Worm (Caenorhabditis elegans) whole organism, L3 larva: Measurements from ENCODE around the gene Y6D1A.2.

Experiments used
- ama-1 ChIP-seq: fragments of 150-350 bp; optimal IDR thresholded peaks from 2 replicates; lab custom pipeline; 2018
- ceh-16 ChIP-seq: sonication (generic microtip); optimal IDR thresholded peaks from 2 replicates; lab custom pipeline; 2017; ENCODE audit warnings: missing biosample characterization, missing genetic modification characterization
- ceh-28 ChIP-seq: fragments of 150-350 bp; optimal IDR thresholded peaks from 2 replicates; lab custom pipeline; 2014; ENCODE audit warnings: missing biosample characterization, missing genetic modification reagents, missing genetic modification characterization
- ceh-9 ChIP-seq: sonication (generic microtip); optimal IDR thresholded peaks from 2 replicates; lab custom pipeline; 2018; ENCODE audit warnings: missing biosample characterization, missing genetic modification characterization
- daf-12 ChIP-seq: fragments of 150-350 bp; optimal IDR thresholded peaks from 2 replicates; lab custom pipeline; 2014; ENCODE audit warnings: missing biosample characterization, missing genetic modification reagents, missing genetic modification characterization
- egl-27 ChIP-seq: sonication (generic microtip); optimal IDR thresholded peaks from 4 replicates; lab custom pipeline; 2017; ENCODE audit warnings: missing biosample characterization, missing genetic modification reagents, missing genetic modification characterization
- elt-1 ChIP-seq: fragments of 150-350 bp; optimal IDR thresholded peaks from 2 replicates; lab custom pipeline; 2014; ENCODE audit warnings: missing biosample characterization, missing genetic modification characterization
- elt-2 ChIP-seq: sonication (generic microtip); optimal IDR thresholded peaks from 2 replicates; lab custom pipeline; 2016; ENCODE audit warnings: missing genetic modification reagents, mild to moderate bottlenecking, missing genetic modification characterization, missing compliant biosample characterization
- fkh-10 ChIP-seq: sonication (generic microtip); optimal IDR thresholded peaks from 2 replicates; lab custom pipeline; 2017; ENCODE audit warnings: missing biosample characterization, missing genetic modification reagents, missing genetic modification characterization
- fkh-2 ChIP-seq: fragments of 150-350 bp; optimal IDR thresholded peaks from 2 replicates; lab custom pipeline; 2014; ENCODE audit warnings: missing biosample characterization, missing genetic modification reagents, missing genetic modification characterization
- jun-1 ChIP-seq: fragments of 150-350 bp; optimal IDR thresholded peaks from 2 replicates; lab custom pipeline; 2014; ENCODE audit warnings: missing biosample characterization, missing genetic modification reagents, missing genetic modification characterization
- lin-39 ChIP-seq: fragments of 150-350 bp; optimal IDR thresholded peaks from 2 replicates; lab custom pipeline; 2018; ENCODE audit warnings: missing biosample characterization, missing genetic modification reagents, missing genetic modification characterization
- mdl-1 ChIP-seq: fragments of 150-350 bp; optimal IDR thresholded peaks from 2 replicates; lab custom pipeline; 2014; ENCODE audit warnings: missing biosample characterization, missing genetic modification characterization
- mml-1 ChIP-seq: fragments of 150-350 bp; sonication (generic microtip); optimal IDR thresholded peaks from 3 replicates; lab custom pipeline; 2014; ENCODE audit warnings: missing biosample characterization, missing genetic modification characterization
- nfya-1 ChIP-seq: sonication (generic microtip); optimal IDR thresholded peaks from 2 replicates; lab custom pipeline; 2017; ENCODE audit warnings: missing genetic modification characterization, mild to moderate bottlenecking, missing compliant biosample characterization, antibody characterized with exemption, moderate library complexity; ENCODE audit not compliant: insufficient read depth
- nhr-11 ChIP-seq: fragments of 150-350 bp; optimal IDR thresholded peaks from 2 replicates; lab custom pipeline; 2014; ENCODE audit warnings: missing biosample characterization, missing genetic modification characterization
- nhr-12 ChIP-seq: fragments of 150-350 bp; optimal IDR thresholded peaks from 2 replicates; lab custom pipeline; 2014; ENCODE audit warnings: missing biosample characterization, missing genetic modification characterization
- nhr-23 ChIP-seq: fragments of 150-350 bp; optimal IDR thresholded peaks from 2 replicates; lab custom pipeline; 2014; ENCODE audit warnings: missing biosample characterization, missing genetic modification reagents, missing genetic modification characterization
- nhr-237 ChIP-seq: fragments of 150-350 bp; optimal IDR thresholded peaks from 2 replicates; lab custom pipeline; 2014; ENCODE audit warnings: missing biosample characterization, missing genetic modification characterization
- nhr-67 ChIP-seq: fragments of 150-350 bp; optimal IDR thresholded peaks from 2 replicates; lab custom pipeline; 2014; ENCODE audit warnings: missing biosample characterization, missing genetic modification characterization
- nhr-76 ChIP-seq: fragments of 150-350 bp; sonication (generic microtip); optimal IDR thresholded peaks from 5 replicates; lab custom pipeline; 2014; ENCODE audit warnings: missing biosample characterization, missing genetic modification characterization
- nhr-77 ChIP-seq: fragments of 150-350 bp; optimal IDR thresholded peaks from 2 replicates; lab custom pipeline; 2014; ENCODE audit warnings: missing biosample characterization, missing genetic modification characterization
- pha-4 ChIP-seq: fragments of 150-350 bp; optimal IDR thresholded peaks from 2 replicates; lab custom pipeline; 2014; ENCODE audit warnings: missing biosample characterization, missing genetic modification reagents, missing genetic modification characterization
- sea-2 ChIP-seq: fragments of 150-350 bp; sonication (generic microtip); optimal IDR thresholded peaks from 4 replicates; lab custom pipeline; 2014; ENCODE audit warnings: missing biosample characterization, missing genetic modification reagents, missing genetic modification characterization
- tbx-2 ChIP-seq: sonication (generic microtip); optimal IDR thresholded peaks from 2 replicates; lab custom pipeline; 2016; ENCODE audit warnings: mild to moderate bottlenecking, missing genetic modification characterization, missing compliant biosample characterization
- unc-39 ChIP-seq: sonication (generic microtip); optimal IDR thresholded peaks from 4 replicates; lab custom pipeline; 2017; ENCODE audit warnings: missing biosample characterization, missing genetic modification characterization
- unc-62 ChIP-seq: fragments of 150-350 bp; sonication (generic microtip); optimal IDR thresholded peaks from 4 replicates; lab custom pipeline; 2014; ENCODE audit warnings: missing biosample characterization, missing genetic modification reagents, missing genetic modification characterization
- ztf-11 ChIP-seq: fragments of 150-350 bp; optimal IDR thresholded peaks from 2 replicates; lab custom pipeline; 2014; ENCODE audit warnings: missing biosample characterization, missing genetic modification characterization

Y6D1A.2 gene

DNA sequence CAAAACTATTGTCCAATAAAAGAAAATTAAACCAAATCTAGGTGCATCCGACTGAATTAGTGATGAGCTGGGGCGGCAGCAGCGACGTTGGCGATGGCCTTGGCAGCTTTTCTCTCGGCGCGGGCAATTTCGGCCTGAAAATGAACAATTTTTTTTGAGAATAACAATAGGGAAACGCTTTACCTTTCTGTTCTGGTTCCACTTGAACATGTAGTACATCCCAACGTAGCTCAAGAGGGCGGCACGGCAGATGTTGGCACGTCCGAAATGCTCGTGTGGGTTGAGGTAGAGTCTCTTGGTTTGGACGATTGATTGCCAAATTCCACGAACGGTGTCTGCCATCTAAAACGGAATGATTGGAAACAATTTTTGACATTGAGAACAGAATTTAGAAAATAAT lies 45.5 kb downstream of the Y6D1A.2 start, which contains the start of gene F44E5.1:
F44E5.1 (minus strand) TSS at position 342 of the 400 bp plus-strand sequence.
- TF ChIP-seq ceh-28 (no peak), unc-39 (tag; lab: Kevin White, UChicago) (no peak), ceh-16 (tag; lab: Kevin White, UChicago) (no peak), nhr-12 (tag; lab: Kevin White, UChicago) (no peak), ama-1 (lab: Kevin White, UChicago) (no peak), mdl-1 (tag; lab: Kevin White, UChicago) (no peak), nhr-23 (tag; lab: Kevin White, UChicago) (no peak), sea-2 (GFP tag; lab: Kevin White, UChicago) (no peak), elt-2 (tag; lab: Kevin White, UChicago) (no peak), jun-1 (tag; lab: Kevin White, UChicago) (no peak), unc-62 (GFP tag; lab: Kevin White, UChicago) (no peak), fkh-2 (tag; lab: Kevin White, UChicago) (no peak), nhr-77 (no peak), lin-39 (tag; lab: Kevin White, UChicago) (no peak), ceh-9 (tag; lab: Kevin White, UChicago) (no peak), nhr-11 (tag; lab: Kevin White, UChicago) (no peak), pha-4 (tag; lab: Kevin White, UChicago) (no peak), nfya-1 (tag; lab: Kevin White, UChicago) (no peak), fkh-10 (GFP tag; lab: Kevin White, UChicago) (no peak), nhr-237 (tag; lab: Kevin White, UChicago) (no peak)

DNA sequence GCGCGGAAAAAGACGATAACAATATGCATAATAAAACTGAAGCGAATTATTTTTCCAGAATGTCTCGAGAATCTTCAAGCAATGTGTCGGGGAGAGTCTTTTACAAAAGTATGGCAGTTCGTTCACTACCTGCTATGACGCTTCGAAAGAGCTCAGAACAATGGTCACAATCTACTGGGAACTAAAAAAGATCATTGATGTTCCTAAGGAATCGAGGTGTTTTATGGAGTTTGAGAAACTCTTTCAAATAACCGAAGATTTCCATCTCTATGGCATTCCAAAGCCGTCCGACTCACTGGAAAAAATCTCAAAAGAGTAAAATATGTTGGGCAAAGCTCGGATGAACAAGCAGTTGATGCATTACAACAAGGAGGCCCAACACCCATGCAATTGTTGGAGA lies 47.4 kb downstream of the Y6D1A.2 start, which contains the start of gene F44E5.15:
F44E5.15 (plus strand) TSS at position 301 of the 400 bp plus-strand sequence.
- TF ChIP-seq nhr-76 = no peak
- no peak for TF ChIP-seq unc-39 (tag; lab: Kevin White, UChicago)
- TF ChIP-seq nhr-67 (tag; lab: Kevin White, UChicago) = no peak
- TF ChIP-seq fkh-10 (GFP tag; lab: Kevin White, UChicago) = no peak
- TF ChIP-seq nhr-12 (tag; lab: Kevin White, UChicago) = no peak
- TF ChIP-seq egl-27 (tag; lab: Kevin White, UChicago) = no peak
- TF ChIP-seq lin-39 (tag; lab: Kevin White, UChicago) = no peak
- no peak for TF ChIP-seq jun-1 (tag; lab: Kevin White, UChicago)
- no peak for TF ChIP-seq tbx-2
- TF ChIP-seq ceh-28 = no peak
- no peak for TF ChIP-seq elt-1 (tag; lab: Kevin White, UChicago)
- no peak for TF ChIP-seq daf-12 (tag; lab: Kevin White, UChicago)
- no peak for TF ChIP-seq mml-1
- TF ChIP-seq ceh-16 (tag; lab: Kevin White, UChicago) = no peak
- TF ChIP-seq ztf-11 (tag; lab: Kevin White, UChicago) = no peak
